Fruit fly (Drosophila melanogaster): Measurements from ENCODE around the gene klu.

The klu gene

dm6 chr3L:10963952-10964351, 45.0 kb downstream of the klu start (continued):
- TF ChIP-seq salr (GFP tag; optimal IDR thresholded peaks at IDR 0.05) (peak in 1 of 2 experiments; percentile 9), Hr38 (GFP tag; optimal IDR thresholded peaks at IDR 0.05) (no peak), Smox (GFP tag; optimal IDR thresholded peaks at IDR 0.05) (peak; percentile 21), CG6808 (GFP tag; optimal IDR thresholded peaks at IDR 0.05) (peak; percentile 60), Eip75B (GFP tag; optimal IDR thresholded peaks at IDR 0.05) (peak; percentile 56), CG3032 (tag; optimal IDR thresholded peaks at IDR 0.05) (peak; percentile 53), vri (GFP tag; optimal IDR thresholded peaks at IDR 0.05) (no peak), CG8119 (GFP tag; IDR thresholded peaks at IDR 0.05) (peak; percentile 57), Ets21C (GFP tag; optimal IDR thresholded peaks at IDR 0.05) (no peak), Sox102F (GFP tag; optimal IDR thresholded peaks at IDR 0.05) (no peak), pdm3 (GFP tag; optimal IDR thresholded peaks at IDR 0.05) (peak; percentile 4), Sox14 (GFP tag; optimal IDR thresholded peaks at IDR 0.05) (peak; percentile 33), dsx (GFP tag; optimal IDR thresholded peaks at IDR 0.05; ENCODE audit: poor library complexity, severe bottlenecking) (peak; percentile 60), net (GFP tag; optimal IDR thresholded peaks at IDR 0.05) (peak; percentile 22), Eip78C (GFP tag) (peak; percentile 65), CG34406 (GFP tag; optimal IDR thresholded peaks at IDR 0.05) (no peak), Hr4 (GFP tag; optimal IDR thresholded peaks at IDR 0.05) (peak; percentile 19), CG16779 (tag; optimal IDR thresholded peaks at IDR 0.05) (no peak), Sox15 (GFP tag; optimal IDR thresholded peaks at IDR 0.05) (no peak), Hr39 (GFP tag; optimal IDR thresholded peaks at IDR 0.05) (no peak), topi (GFP tag; optimal IDR thresholded peaks at IDR 0.05) (no peak), Ets96B (tag; optimal IDR thresholded peaks at IDR 0.05) (peak; percentile 66), ss (GFP tag; optimal IDR thresholded peaks at IDR 0.05) (peak; percentile 22 to 29), CG6163 (GFP tag; IDR thresholded peaks at IDR 0.05) (peak; percentile 49; the same call in 2 of the 3 replicates), CG10631 (GFP tag; optimal IDR thresholded peaks at IDR 0.05) (peak; percentile 61), OdsH (GFP tag; optimal IDR thresholded peaks at IDR 0.05) (peak; percentile 37), CG31627 (GFP tag; optimal IDR thresholded peaks at IDR 0.05) (no peak)

DNA sequence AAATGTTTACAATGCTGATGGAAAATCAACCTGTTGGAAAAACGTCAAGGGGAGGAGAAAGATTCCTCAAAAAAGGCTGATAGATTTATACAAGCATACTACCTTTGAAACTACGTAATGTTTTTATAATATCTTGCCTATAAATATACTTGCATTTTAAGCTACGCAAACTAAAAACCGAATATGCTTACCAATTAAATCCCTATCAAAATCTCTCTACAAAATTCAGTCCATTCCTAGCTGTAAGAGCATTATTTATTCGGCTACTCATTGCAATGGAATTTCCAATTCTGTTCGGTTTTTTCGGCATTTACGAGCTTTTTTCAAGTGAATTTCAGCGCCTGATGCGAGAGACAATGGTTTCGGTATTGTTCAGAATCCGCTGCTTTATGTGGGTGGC, 46.3 kb downstream of the klu start:
- peak; percentile 13 for TF ChIP-seq esn (GFP tag; optimal IDR thresholded peaks at IDR 0.05)
- no peak for TF ChIP-seq acj6 (GFP tag; optimal IDR thresholded peaks at IDR 0.05)
- TF ChIP-seq svp (GFP tag) = peak; percentile 59
- TF ChIP-seq Eip93F (GFP tag; optimal IDR thresholded peaks at IDR 0.05) = no peak
- peak; percentile 25 for TF ChIP-seq Eip78C (GFP tag)
- peak; percentile 10 for TF ChIP-seq cyc (GFP tag; optimal IDR thresholded peaks at IDR 0.05)

dm6 chr3L:10962031-10962679, 46.8 kb downstream of the klu start:
- TF ChIP-seq Ets96B (tag; optimal IDR thresholded peaks at IDR 0.05) (peak; percentile 12), CG1621 (tag; optimal IDR thresholded peaks at IDR 0.05) (no peak), OdsH (GFP tag; optimal IDR thresholded peaks at IDR 0.05) (peak; percentile 4), CG3032 (tag; optimal IDR thresholded peaks at IDR 0.05) (no peak), fkh (GFP tag; optimal IDR thresholded peaks at IDR 0.05) (peak; percentile 43), CG10631 (GFP tag; optimal IDR thresholded peaks at IDR 0.05) (no peak), CG8632 (GFP tag; optimal IDR thresholded peaks at IDR 0.05) (peak; percentile 25), achi (GFP tag; optimal IDR thresholded peaks at IDR 0.05) (peak; percentile 9), CG32006 (GFP tag; optimal IDR thresholded peaks at IDR 0.05) (peak; percentile 14), CG6163 (GFP tag; IDR thresholded peaks at IDR 0.05) (0 out of 3 replicates have a peak, but pooled peaks have one; percentile 10), Eip93F (GFP tag; optimal IDR thresholded peaks at IDR 0.05) (no peak), net (GFP tag; optimal IDR thresholded peaks at IDR 0.05) (no peak), CG15336 (GFP tag; IDR thresholded peaks at IDR 0.05) (no peak), cyc (GFP tag; optimal IDR thresholded peaks at IDR 0.05) (no peak), pdm3 (GFP tag; optimal IDR thresholded peaks at IDR 0.05) (no peak), CG8119 (GFP tag; IDR thresholded peaks at IDR 0.05) (0 out of 3 replicates have a peak, but pooled peaks have one; percentile 28), CG8319 (GFP tag; optimal IDR thresholded peaks at IDR 0.05) (no peak), Eip78C (GFP tag) (peak; percentile 67), CG34406 (GFP tag; optimal IDR thresholded peaks at IDR 0.05) (no peak), svp (GFP tag) (peak; percentile 69), CG3919 (GFP tag; optimal IDR thresholded peaks at IDR 0.05) (peak; percentile 23)
